Worm (Caenorhabditis elegans) whole organism, L4/young adult: ENCODE measurements around the gene gmeb-1.

Experiments
- W03F9.2 ChIP-seq: fragments of 150-350 bp; optimal IDR thresholded peaks from 2 replicates; lab custom pipeline; 2014; ENCODE audit warnings: missing biosample characterization, missing genetic modification characterization
- dao-5 ChIP-seq: sonication (generic microtip); optimal IDR thresholded peaks from 2 replicates; lab custom pipeline; 2016; ENCODE audit warnings: missing genotype, missing genetic modification characterization, moderate library complexity, missing compliant biosample characterization
- him-1 ChIP-seq: sonication (generic microtip); optimal IDR thresholded peaks from 2 replicates; lab custom pipeline; 2016; ENCODE audit warnings: missing genotype, missing genetic modification reagents, missing genetic modification characterization, missing compliant biosample characterization

DNA sequence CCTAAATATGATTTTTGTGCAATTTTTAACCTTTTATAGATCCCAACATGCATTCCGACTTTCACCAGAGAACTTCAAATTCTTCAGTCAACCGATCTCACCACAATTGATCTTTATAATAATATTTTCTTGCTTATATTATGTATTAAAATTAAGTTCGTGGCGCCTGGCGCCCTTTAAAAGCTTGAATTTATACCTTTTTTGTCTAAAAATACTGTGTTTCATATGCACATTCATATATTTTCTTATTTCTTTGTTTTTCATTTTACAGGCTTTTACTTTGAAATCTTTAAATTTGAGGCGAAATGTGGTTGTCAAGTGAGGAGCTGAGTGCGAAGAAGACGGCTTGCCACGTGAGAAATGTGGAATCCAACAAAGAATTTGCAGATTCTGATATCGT, 25.4 kb downstream of the gmeb-1 start, which contains the start of gene rpoa-49:
- no peak for TF ChIP-seq him-1
- no peak for TF ChIP-seq dao-5 (tag; lab: Kevin White, UChicago)
- no peak for TF ChIP-seq W03F9.2 (tag; lab: Kevin White, UChicago)
